Fruit fly (Drosophila melanogaster): ENCODE measurements around the gene GluRIIB.
A peak's percentile ranks its signal among the peaks of the same experiment; 100 is the strongest.

Gene GluRIIB

DNA sequence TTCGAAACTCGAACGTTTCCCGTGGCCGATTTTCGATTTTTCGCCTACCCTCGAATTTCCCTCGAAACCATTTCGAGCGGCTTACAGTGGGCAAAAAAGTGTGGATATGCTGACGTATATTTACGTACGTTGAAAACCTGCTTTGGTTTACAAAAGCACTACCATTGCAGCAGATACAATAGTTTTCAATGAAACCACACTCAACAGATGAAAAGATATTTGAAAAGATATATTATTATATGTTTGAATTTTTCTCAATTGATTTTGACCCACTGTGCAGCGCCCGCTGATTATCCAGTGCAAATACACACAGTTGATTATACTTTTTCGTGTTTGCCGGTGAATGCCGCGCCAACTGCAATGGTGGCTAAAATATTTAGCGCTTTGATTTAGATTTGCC lies 51.0 kb downstream of the GluRIIB start (continued):
- TF ChIP-seq Blimp-1 (GFP tag; optimal IDR thresholded peaks at IDR 0.05) (no peak), jigr1 (GFP tag; IDR thresholded peaks at IDR 0.05) (no peak), lilli (GFP tag; optimal IDR thresholded peaks at IDR 0.05) (peak; percentile 9), CG4730 (GFP tag; IDR thresholded peaks at IDR 0.05) (no peak), Scr (GFP tag; IDR thresholded peaks at IDR 0.05; ENCODE audit: partially characterized antibody) (no peak), CG14710 (tag; optimal IDR thresholded peaks at IDR 0.05) (no peak), CTCF (GFP tag; optimal IDR thresholded peaks at IDR 0.05) (no peak), CG5245 (GFP tag; optimal IDR thresholded peaks at IDR 0.05) (no peak), dati (GFP tag; IDR thresholded peaks at IDR 0.05) (0 out of 2 replicates have a peak, but pooled peaks have one; percentile 3), zfh2 (GFP tag; optimal IDR thresholded peaks at IDR 0.05) (no peak), CG7928 (GFP tag; optimal IDR thresholded peaks at IDR 0.05) (no peak), CG1603 (tag; optimal IDR thresholded peaks at IDR 0.05) (peak; percentile 62), rib (GFP tag; IDR thresholded peaks at IDR 0.05) (no peak), pros (GFP tag; optimal IDR thresholded peaks at IDR 0.05) (no peak), CG11560 (tag; IDR thresholded peaks at IDR 0.05) (no peak), YL-1 (GFP tag; optimal IDR thresholded peaks at IDR 0.05) (no peak), CHES-1-like (GFP tag; optimal IDR thresholded peaks at IDR 0.05) (no peak), Sox102F (GFP tag; optimal IDR thresholded peaks at IDR 0.05) (peak; percentile 53), luna (GFP tag; optimal IDR thresholded peaks at IDR 0.05) (no peak), CG12744 (GFP tag; optimal IDR thresholded peaks at IDR 0.05) (no peak), gcm2 (GFP tag; optimal IDR thresholded peaks at IDR 0.05) (no peak), jing (GFP tag; optimal IDR thresholded peaks at IDR 0.05) (peak; percentile 6), pzg (GFP tag; optimal IDR thresholded peaks at IDR 0.05) (no peak), hkb (optimal IDR thresholded peaks at IDR 0.05) (no peak), hkb (GFP tag; IDR thresholded peaks at IDR 0.05) (no peak), bsh (GFP tag; optimal IDR thresholded peaks at IDR 0.05) (no peak), CG13775 (GFP tag; optimal IDR thresholded peaks at IDR 0.05) (no peak), CG7271 (tag; optimal IDR thresholded peaks at IDR 0.05) (no peak), ham (GFP tag; IDR thresholded peaks at IDR 0.05) (no peak), peb (GFP tag; IDR thresholded peaks at IDR 0.05) (no peak), grn (GFP tag; optimal IDR thresholded peaks at IDR 0.05) (no peak), Drgx (GFP tag; IDR thresholded peaks at IDR 0.05) (no peak), trh (GFP tag; optimal IDR thresholded peaks at IDR 0.05) (no peak), CG15601 (tag; optimal IDR thresholded peaks at IDR 0.05) (peak; percentile 1), run (tag; optimal IDR thresholded peaks at IDR 0.05) (peak; percentile 9), Usf (GFP tag; optimal IDR thresholded peaks at IDR 0.05) (no peak), CG10565 (GFP tag; optimal IDR thresholded peaks at IDR 0.05) (no peak), Dref (GFP tag; IDR thresholded peaks at IDR 0.05) (no peak), CG18599 (GFP tag; optimal IDR thresholded peaks at IDR 0.05) (peak; percentile 48), vfl (GFP tag; optimal IDR thresholded peaks at IDR 0.05) (no peak), CG1024 (GFP tag; IDR thresholded peaks at IDR 0.05) (no peak), CG8478 (optimal IDR thresholded peaks at IDR 0.05) (no peak), CG8944 (GFP tag; optimal IDR thresholded peaks at IDR 0.05) (no peak), CG31441 (GFP tag; IDR thresholded peaks at IDR 0.05) (peak; percentile 56), CG9876 (GFP tag; optimal IDR thresholded peaks at IDR 0.05) (no peak), Hr3 (GFP tag; optimal IDR thresholded peaks at IDR 0.05) (no peak), GATAe (GFP tag; conservative IDR thresholded peaks at IDR 0.05) (no peak), klu (GFP tag; IDR thresholded peaks at IDR 0.05) (no peak), Rx (GFP tag; IDR thresholded peaks at IDR 0.05) (peak; percentile 31; the same call in 1 of the 2 replicates), gsb-n (tag; optimal IDR thresholded peaks at IDR 0.05) (peak; percentile 53), Antp (GFP tag; optimal IDR thresholded peaks at IDR 0.05) (no peak), D (optimal IDR thresholded peaks at IDR 0.05) (no peak), D (GFP tag; optimal IDR thresholded peaks at IDR 0.05) (peak; percentile 38), CG30431 (GFP tag; optimal IDR thresholded peaks at IDR 0.05) (no peak)

All from whole organism, embryonic.